Fruit fly (Drosophila melanogaster): ENCODE results near the gene CG7149.
A peak's percentile ranks its signal among the peaks of the same experiment; 100 is the strongest.

Gene CG7149

dm6 chr2L:7828231-7828630, 37.9 kb upstream of the CG7149 start:
- peak; percentile 31 for TF ChIP-seq Ets98B (GFP tag; IDR thresholded peaks at IDR 0.05)
- TF ChIP-seq CG8159 (tag; optimal IDR thresholded peaks at IDR 0.05), result peak; percentile 7
- no peak for TF ChIP-seq CG9948 (tag; optimal IDR thresholded peaks at IDR 0.05)
- TF ChIP-seq CG12605 (GFP tag; IDR thresholded peaks at IDR 0.05), result no peak
- TF ChIP-seq Pif1A (GFP tag; optimal IDR thresholded peaks at IDR 0.05), result no peak
- TF ChIP-seq CG34367 (tag; optimal IDR thresholded peaks at IDR 0.05), result peak; percentile 15
- peak; percentile 34 for TF ChIP-seq CG15710 (tag; optimal IDR thresholded peaks at IDR 0.05)
- TF ChIP-seq EcR (GFP tag; optimal IDR thresholded peaks at IDR 0.05), result no peak
- TF ChIP-seq CG32121 (GFP tag; IDR thresholded peaks at IDR 0.05), result peak; percentile 60
- TF ChIP-seq CG4496 (GFP tag; IDR thresholded peaks at IDR 0.05), result peak; percentile 73
- no peak for TF ChIP-seq D1 (tag; optimal IDR thresholded peaks at IDR 0.05)
- TF ChIP-seq CG17806 (tag; optimal IDR thresholded peaks at IDR 0.05), result no peak
- TF ChIP-seq CG8301 (tag; optimal IDR thresholded peaks at IDR 0.05), result peak; percentile 14
- no peak for TF ChIP-seq gl (tag; optimal IDR thresholded peaks at IDR 0.05)
- TF ChIP-seq CG14655 (GFP tag; optimal IDR thresholded peaks at IDR 0.05), result peak; percentile 46
- no peak for TF ChIP-seq rn (GFP tag; IDR thresholded peaks at IDR 0.05)
- TF ChIP-seq CG10348 (GFP tag; IDR thresholded peaks at IDR 0.05), result no peak
- TF ChIP-seq fd96Ca (GFP tag; IDR thresholded peaks at IDR 0.05), result peak; percentile 67
- peak; percentile 38 for TF ChIP-seq Pif1B (GFP tag; optimal IDR thresholded peaks at IDR 0.05)
- peak; percentile 51 for TF ChIP-seq CG13204 (GFP tag; optimal IDR thresholded peaks at IDR 0.05)
- peak; percentile 18 for TF ChIP-seq Snoo (tag; optimal IDR thresholded peaks at IDR 0.05)

dm6 chr2L:7827045-7828004, 37.0 kb upstream of the CG7149 start, which contains the start of the genes Rack1 and mts:
Gene Rack1 (minus strand): TSS chr2L:7827315.
Gene mts (plus strand): TSS chr2L:7827650.
- TF ChIP-seq CG15710 (tag; optimal IDR thresholded peaks at IDR 0.05) (peak; percentile 54), CG10348 (GFP tag; IDR thresholded peaks at IDR 0.05) (no peak), CG8301 (tag; optimal IDR thresholded peaks at IDR 0.05) (peak; percentile 43), CG4496 (GFP tag; IDR thresholded peaks at IDR 0.05) (peak; percentile 88), Ets98B (GFP tag; IDR thresholded peaks at IDR 0.05) (peak; percentile 63), CG12605 (GFP tag; IDR thresholded peaks at IDR 0.05) (peak; percentile 77), CG8159 (tag; optimal IDR thresholded peaks at IDR 0.05) (peak; percentile 58), CG14655 (GFP tag; optimal IDR thresholded peaks at IDR 0.05) (no peak), Pif1B (GFP tag; optimal IDR thresholded peaks at IDR 0.05) (peak; percentile 43), D1 (tag; optimal IDR thresholded peaks at IDR 0.05) (no peak), CG34367 (tag; optimal IDR thresholded peaks at IDR 0.05) (peak; percentile 65), Pif1A (GFP tag; optimal IDR thresholded peaks at IDR 0.05) (peak; percentile 69), CG13204 (GFP tag; optimal IDR thresholded peaks at IDR 0.05) (no peak), CG9948 (tag; optimal IDR thresholded peaks at IDR 0.05) (peak; percentile 20), CG17806 (tag; optimal IDR thresholded peaks at IDR 0.05) (peak; percentile 25), EcR (GFP tag; optimal IDR thresholded peaks at IDR 0.05) (no peak), rn (GFP tag; IDR thresholded peaks at IDR 0.05) (peak; percentile 43), fd96Ca (GFP tag; IDR thresholded peaks at IDR 0.05) (peak; percentile 41; the same call in 1 of the 3 replicates), Snoo (tag; optimal IDR thresholded peaks at IDR 0.05) (peak; percentile 86), CG32121 (GFP tag; IDR thresholded peaks at IDR 0.05) (peak; percentile 34; the same call in 1 of the 2 replicates), gl (tag; optimal IDR thresholded peaks at IDR 0.05) (peak; percentile 42)

- TF ChIP-seq rn (GFP tag; IDR thresholded peaks at IDR 0.05) (no peak), CG34367 (tag; optimal IDR thresholded peaks at IDR 0.05) (peak; percentile 17), CG15710 (tag; optimal IDR thresholded peaks at IDR 0.05) (peak; percentile 2), EcR (GFP tag; optimal IDR thresholded peaks at IDR 0.05) (peak; percentile 60), Snoo (tag; optimal IDR thresholded peaks at IDR 0.05) (peak; percentile 37), D1 (tag; optimal IDR thresholded peaks at IDR 0.05) (peak; percentile 39), CG4496 (GFP tag; IDR thresholded peaks at IDR 0.05) (peak; percentile 58; the same call in 2 of the 3 replicates), CG8159 (tag; optimal IDR thresholded peaks at IDR 0.05) (peak; percentile 7), fd96Ca (GFP tag; IDR thresholded peaks at IDR 0.05) (peak; percentile 70), gl (tag; optimal IDR thresholded peaks at IDR 0.05) (no peak), Ets98B (GFP tag; IDR thresholded peaks at IDR 0.05) (no peak), CG32121 (GFP tag; IDR thresholded peaks at IDR 0.05) (peak; percentile 33; the same call in 1 of the 2 replicates), CG12605 (GFP tag; IDR thresholded peaks at IDR 0.05) (peak; percentile 29), Pif1B (GFP tag; optimal IDR thresholded peaks at IDR 0.05) (peak; percentile 66)
Measured at dm6 chr2L:7821279-7821848, 31.0 kb upstream of the CG7149 start.

- no peak for TF ChIP-seq Ets98B (GFP tag; IDR thresholded peaks at IDR 0.05)
Measured at dm6 chr2L:7820851-7821250, 30.5 kb upstream of the CG7149 start, which contains the start of gene CG7115. Gene CG7115 (plus strand): TSS chr2L:7821151.

dm6 chr2L:7820408-7820807, 30.1 kb upstream of the CG7149 start:
- TF ChIP-seq CG14655 (GFP tag; optimal IDR thresholded peaks at IDR 0.05), result no peak
- no peak for TF ChIP-seq CG32121 (GFP tag; IDR thresholded peaks at IDR 0.05)
- TF ChIP-seq CG8159 (tag; optimal IDR thresholded peaks at IDR 0.05), result no peak
- TF ChIP-seq Ets98B (GFP tag; IDR thresholded peaks at IDR 0.05), result no peak
- no peak for TF ChIP-seq CG9948 (tag; optimal IDR thresholded peaks at IDR 0.05)
